Fruit fly (Drosophila melanogaster) whole organism, prepupa: ENCODE measurements around the gene CG31207.

Experiments used
- Blimp-1 ChIP-seq: fragments of 200-800 bp; sonication (Bioruptor generic); optimal IDR thresholded peaks from 3 replicates; lab custom pipeline; 2017; ENCODE audit warnings: missing biosample characterization, missing genetic modification characterization, mild to moderate bottlenecking, moderate library complexity, missing genetic modification reagents
- CG10631 ChIP-seq: fragments of 200-800 bp; sonication (Bioruptor generic); optimal IDR thresholded peaks from 2 replicates; lab custom pipeline; 2016; ENCODE audit warnings: missing biosample characterization, missing genetic modification characterization
- CG10669 ChIP-seq: fragments of 200-800 bp; sonication (Bioruptor generic); optimal IDR thresholded peaks from 3 replicates; lab custom pipeline; 2018; ENCODE audit warnings: missing biosample characterization, mild to moderate bottlenecking, missing genetic modification characterization, moderate library complexity
- CG11762 ChIP-seq: fragments of 200-800 bp; sonication (Bioruptor generic); optimal IDR thresholded peaks from 3 replicates; lab custom pipeline; 2016; ENCODE audit warnings: missing biosample characterization, missing genetic modification characterization; ENCODE audit not compliant: insufficient read depth
- CG11902 ChIP-seq: fragments of 200-800 bp; sonication (Bioruptor generic); optimal IDR thresholded peaks from 3 replicates; lab custom pipeline; 2016; ENCODE audit warnings: missing biosample characterization, missing genetic modification characterization
- CG15336 ChIP-seq: fragments of 200-800 bp; sonication (Bioruptor generic); IDR thresholded peaks from 2 replicates; pipeline ENCODE4 v1.3.6; 2022; ENCODE audit warnings: missing biosample characterization, missing genetic modification characterization
- CG1621 ChIP-seq: fragments of 200-800 bp; sonication (Bioruptor generic); optimal IDR thresholded peaks from 3 replicates; lab custom pipeline; 2018; ENCODE audit warnings: missing biosample characterization, mild to moderate bottlenecking, missing genetic modification characterization
- CG16779 ChIP-seq: fragments of 200-800 bp; sonication (Bioruptor generic); optimal IDR thresholded peaks from 3 replicates; lab custom pipeline; 2017; ENCODE audit warnings: missing biosample characterization, mild to moderate bottlenecking, missing genetic modification characterization
- CG31627 ChIP-seq: fragments of 200-800 bp; sonication (Bioruptor generic); optimal IDR thresholded peaks from 3 replicates; lab custom pipeline; 2016; ENCODE audit warnings: missing biosample characterization, missing genetic modification characterization
- CG32006 ChIP-seq: fragments of 200-800 bp; sonication (Bioruptor generic); optimal IDR thresholded peaks from 3 replicates; lab custom pipeline; 2017; ENCODE audit warnings: missing biosample characterization, mild to moderate bottlenecking, missing genetic modification characterization
- CG34406 ChIP-seq: fragments of 200-800 bp; sonication (Bioruptor generic); optimal IDR thresholded peaks from 3 replicates; lab custom pipeline; 2016; ENCODE audit warnings: missing biosample characterization, missing genetic modification characterization
- CG3919 ChIP-seq: fragments of 200-800 bp; sonication (Bioruptor generic); optimal IDR thresholded peaks from 3 replicates; lab custom pipeline; 2016; ENCODE audit warnings: missing biosample characterization, missing genetic modification characterization
- CG4318 ChIP-seq: fragments of 200-800 bp; sonication (Bioruptor generic); optimal IDR thresholded peaks from 3 replicates; lab custom pipeline; 2017; ENCODE audit warnings: missing biosample characterization, mild to moderate bottlenecking, missing genetic modification characterization
- CG6792 ChIP-seq: fragments of 200-800 bp; sonication (Bioruptor generic); optimal IDR thresholded peaks from 3 replicates; lab custom pipeline; 2016; ENCODE audit warnings: missing biosample characterization, missing genetic modification characterization
- CG6808 ChIP-seq: fragments of 200-800 bp; sonication (Bioruptor generic); optimal IDR thresholded peaks from 3 replicates; lab custom pipeline; 2017; ENCODE audit warnings: missing biosample characterization, missing genetic modification characterization, mild to moderate bottlenecking, moderate library complexity, missing genetic modification reagents
- CG6854 ChIP-seq: fragments of 200-800 bp; sonication (Bioruptor generic); optimal IDR thresholded peaks from 2 replicates; lab custom pipeline; 2017; ENCODE audit warnings: missing biosample characterization, mild to moderate bottlenecking, missing genetic modification characterization
- CG7368 ChIP-seq: fragments of 200-800 bp; sonication (Bioruptor generic); optimal IDR thresholded peaks from 3 replicates; lab custom pipeline; 2016; ENCODE audit warnings: missing biosample characterization, missing genetic modification characterization
- Eip75B ChIP-seq: fragments of 200-800 bp; sonication (Bioruptor generic); optimal IDR thresholded peaks from 3 replicates; lab custom pipeline; 2016; ENCODE audit warnings: missing biosample characterization, missing genetic modification characterization
- Eip78C ChIP-seq: fragments of 200-800 bp; sonication (Bioruptor generic); peaks from one replicate; lab custom pipeline; 2016; ENCODE audit warnings: missing biosample characterization, missing genetic modification characterization
- Ets21C ChIP-seq: fragments of 200-800 bp; sonication (Bioruptor generic); optimal IDR thresholded peaks from 3 replicates; lab custom pipeline; 2016; ENCODE audit warnings: missing biosample characterization, missing genetic modification characterization
- Ets96B ChIP-seq: fragments of 200-800 bp; optimal IDR thresholded peaks from 2 replicates; lab custom pipeline; 2019; ENCODE audit warnings: missing biosample characterization, mild to moderate bottlenecking, missing genetic modification characterization, moderate library complexity
- Hr39 ChIP-seq: fragments of 200-800 bp; sonication (Bioruptor generic); optimal IDR thresholded peaks from 2 replicates; lab custom pipeline; 2016; ENCODE audit warnings: missing biosample characterization, missing genetic modification characterization
- Lpt ChIP-seq: fragments of 200-800 bp; sonication (Bioruptor generic); optimal IDR thresholded peaks from 3 replicates; lab custom pipeline; 2016; ENCODE audit warnings: missing biosample characterization, missing genetic modification characterization
- Met ChIP-seq: fragments of 200-800 bp; sonication (Bioruptor generic); optimal IDR thresholded peaks from 3 replicates; lab custom pipeline; 2016; ENCODE audit warnings: missing biosample characterization, missing genetic modification characterization
- Smox ChIP-seq: fragments of 200-800 bp; sonication (Bioruptor generic); optimal IDR thresholded peaks from 3 replicates; lab custom pipeline; 2016; ENCODE audit warnings: missing biosample characterization, missing genetic modification characterization
- Sox15 ChIP-seq: fragments of 200-800 bp; sonication (Bioruptor generic); optimal IDR thresholded peaks from 3 replicates; lab custom pipeline; 2016; ENCODE audit warnings: missing biosample characterization, missing genetic modification characterization
- achi ChIP-seq: fragments of 200-800 bp; sonication (Bioruptor generic); optimal IDR thresholded peaks from 3 replicates; lab custom pipeline; 2016; ENCODE audit warnings: missing biosample characterization, missing genetic modification characterization
- acj6 ChIP-seq: fragments of 200-800 bp; sonication (Bioruptor generic); optimal IDR thresholded peaks from 3 replicates; lab custom pipeline; 2016; ENCODE audit warnings: missing biosample characterization, missing genetic modification characterization
- cyc ChIP-seq: fragments of 200-800 bp; sonication (Bioruptor generic); optimal IDR thresholded peaks from 3 replicates; lab custom pipeline; 2016; ENCODE audit warnings: missing biosample characterization, missing genetic modification characterization
- dac ChIP-seq: fragments of 200-800 bp; sonication (Bioruptor generic); optimal IDR thresholded peaks from 2 replicates; lab custom pipeline; 2017; ENCODE audit warnings: missing biosample characterization, mild to moderate bottlenecking, missing genetic modification characterization
- eg ChIP-seq: fragments of 200-800 bp; sonication (Bioruptor generic); IDR thresholded peaks from 3 replicates; pipeline ENCODE4 v1.3.6; 2022; ENCODE audit warnings: missing biosample characterization, missing genetic modification characterization
- esn ChIP-seq: fragments of 200-800 bp; sonication (Bioruptor generic); optimal IDR thresholded peaks from 2 replicates; lab custom pipeline; 2016; ENCODE audit warnings: missing biosample characterization, mild to moderate bottlenecking, missing genetic modification characterization, moderate library complexity
- fd85E ChIP-seq: fragments of 200-800 bp; sonication (Bioruptor generic); optimal IDR thresholded peaks from 3 replicates; lab custom pipeline; 2016; ENCODE audit warnings: missing biosample characterization, missing genetic modification characterization
- fkh ChIP-seq: fragments of 200-800 bp; sonication (Bioruptor generic); optimal IDR thresholded peaks from 3 replicates; lab custom pipeline; 2017; ENCODE audit warnings: missing biosample characterization, mild to moderate bottlenecking, missing genetic modification characterization, moderate library complexity
- lz ChIP-seq: fragments of 200-800 bp; sonication (Bioruptor generic); optimal IDR thresholded peaks from 3 replicates; lab custom pipeline; 2016; ENCODE audit warnings: missing biosample characterization, missing genetic modification characterization
- pdm3 ChIP-seq: fragments of 200-800 bp; sonication (Bioruptor generic); optimal IDR thresholded peaks from 3 replicates; lab custom pipeline; 2016; ENCODE audit warnings: missing biosample characterization, missing genetic modification characterization
- spab ChIP-seq: fragments of 200-800 bp; sonication (Bioruptor generic); optimal IDR thresholded peaks from 2 replicates; lab custom pipeline; 2017; ENCODE audit warnings: missing biosample characterization, mild to moderate bottlenecking, missing genetic modification characterization, missing genetic modification reagents
- ss ChIP-seq, 2 experiments: fragments of 200-800 bp; sonication (Bioruptor generic); optimal IDR thresholded peaks; 2 replicates in 1 of 2; 3 replicates in 1 of 2; lab custom pipeline; 2017 to 2018; ENCODE audit warnings: mild to moderate bottlenecking in 2 of 2, missing biosample characterization in 2 of 2, missing genetic modification characterization in 2 of 2, moderate library complexity in 1 of 2
- svp ChIP-seq: fragments of 200-800 bp; sonication (Bioruptor generic); peaks from one replicate; lab custom pipeline; 2016; ENCODE audit warnings: missing biosample characterization, missing genetic modification characterization
- topi ChIP-seq: fragments of 200-800 bp; sonication (Bioruptor generic); optimal IDR thresholded peaks from 3 replicates; lab custom pipeline; 2016; ENCODE audit warnings: missing biosample characterization, missing genetic modification characterization
- vri ChIP-seq: fragments of 200-800 bp; sonication (Bioruptor generic); optimal IDR thresholded peaks from 3 replicates; lab custom pipeline; 2016; ENCODE audit warnings: missing biosample characterization, mild to moderate bottlenecking, missing genetic modification characterization

Gene CG31207

dm6 chr3R:21017464-21018080 lies 29.3 kb downstream of the CG31207 start, which contains the start of gene Rlip (continued):
- TF ChIP-seq fkh (GFP tag; lab: Kevin White, UChicago) = peak; percentile 76
- TF ChIP-seq Ets21C (GFP tag; lab: Kevin White, UChicago) = no peak
- TF ChIP-seq CG6808 (GFP tag; lab: Kevin White, UChicago) = peak; percentile 12
- peak; percentile 14 for TF ChIP-seq CG6792 (GFP tag; lab: Kevin White, UChicago)
- peak; percentile 39 for TF ChIP-seq Hr39 (GFP tag; lab: Kevin White, UChicago)
- no peak for TF ChIP-seq Smox (GFP tag; lab: Kevin White, UChicago)
- peak; percentile 37 for TF ChIP-seq CG16779 (tag; lab: Kevin White, UChicago)
- no peak for TF ChIP-seq Met
- peak; percentile 47 for TF ChIP-seq Eip78C (GFP tag; lab: Kevin White, UChicago)
- TF ChIP-seq CG10669 = peak; percentile 63
- TF ChIP-seq Lpt = peak; percentile 47
- no peak for TF ChIP-seq CG34406
- no peak for TF ChIP-seq fd85E (GFP tag; lab: Kevin White, UChicago)
- TF ChIP-seq pdm3 (GFP tag; lab: Kevin White, UChicago) = peak; percentile 22
- peak; percentile 61 for TF ChIP-seq CG3919 (GFP tag; lab: Kevin White, UChicago)
- TF ChIP-seq CG11762 = peak; percentile 40
- no peak for TF ChIP-seq CG15336 (GFP tag; lab: Robert Waterston, UW)
- no peak for TF ChIP-seq Sox15 (GFP tag; lab: Kevin White, UChicago)
- no peak for TF ChIP-seq CG32006 (GFP tag; lab: Kevin White, UChicago)
- peak; percentile 53 for TF ChIP-seq lz (GFP tag; lab: Kevin White, UChicago)
- TF ChIP-seq dac (GFP tag; lab: Kevin White, UChicago) = no peak
- no peak for TF ChIP-seq CG4318
- TF ChIP-seq cyc (GFP tag; lab: Kevin White, UChicago) = peak; percentile 65
- no peak for TF ChIP-seq CG1621
- TF ChIP-seq Blimp-1 (GFP tag; lab: Kevin White, UChicago) = no peak
- TF ChIP-seq CG31627 = peak; percentile 45
- TF ChIP-seq CG10631 (GFP tag; lab: Kevin White, UChicago) = peak; percentile 39
- TF ChIP-seq CG6854 (GFP tag; lab: Kevin White, UChicago) = no peak
- peak; percentile 11 for TF ChIP-seq CG7368 (GFP tag; lab: Kevin White, UChicago)
- TF ChIP-seq acj6 (GFP tag; lab: Kevin White, UChicago) = no peak
- TF ChIP-seq Eip75B (GFP tag; lab: Kevin White, UChicago) = peak; percentile 15
- TF ChIP-seq spab (GFP tag; lab: Kevin White, UChicago) = no peak
- TF ChIP-seq topi = peak; percentile 51
- TF ChIP-seq Ets96B (tag; lab: Kevin White, UChicago) = peak; percentile 68
- no peak for TF ChIP-seq achi
- TF ChIP-seq CG11902 (GFP tag; lab: Kevin White, UChicago) = peak; percentile 52

- TF ChIP-seq svp (GFP tag; lab: Kevin White, UChicago) (peak; percentile 96), ss (GFP tag; optimal IDR thresholded peaks at IDR 0.05; lab: Kevin White, UChicago) (no peak), CG3919 (GFP tag; lab: Kevin White, UChicago) (peak; percentile 3), Hr39 (GFP tag; lab: Kevin White, UChicago) (no peak), vri (GFP tag; lab: Kevin White, UChicago) (peak; percentile 93), acj6 (GFP tag; lab: Kevin White, UChicago) (no peak), eg (no peak), Smox (GFP tag; lab: Kevin White, UChicago) (no peak), esn (GFP tag; lab: Kevin White, UChicago) (no peak), fkh (GFP tag; lab: Kevin White, UChicago) (peak; percentile 60), topi (peak; percentile 13), Eip78C (GFP tag; lab: Kevin White, UChicago) (peak; percentile 72)
These were observed 31.2 kb downstream of the CG31207 start, which contains the start of gene CG5697 for dm6 chr3R:21015636-21016035. CG5697 (plus strand) TSS chr3R:21015949.
